Fruit fly (Drosophila melanogaster): ENCODE data around the gene CG13994.
A peak's percentile ranks its signal among the peaks of the same experiment; 100 is the strongest.

Gene CG13994

dm6 chr2L:6035155-6035554 is 27.6 kb upstream of the CG13994 start:
- no peak for TF ChIP-seq pros (GFP tag; optimal IDR thresholded peaks at IDR 0.05)

dm6 chr2L:6036710-6037109 is 26.1 kb upstream of the CG13994 start, which contains the start of gene mtm:
Gene mtm (minus strand): TSS chr2L:6037015.
- TF ChIP-seq Optix (GFP tag; IDR thresholded peaks at IDR 0.05) (no peak), Dref (GFP tag; IDR thresholded peaks at IDR 0.05) (no peak), lbe (GFP tag; optimal IDR thresholded peaks at IDR 0.05) (no peak), CG8359 (GFP tag; optimal IDR thresholded peaks at IDR 0.05; ENCODE audit: borderline replicate concordance) (no peak), CG2120 (GFP tag; optimal IDR thresholded peaks at IDR 0.05) (no peak), Dad (GFP tag; optimal IDR thresholded peaks at IDR 0.05) (no peak), H15 (GFP tag; IDR thresholded peaks at IDR 0.05) (no peak), CG17829 (tag; optimal IDR thresholded peaks at IDR 0.05) (no peak), CG6813 (GFP tag; optimal IDR thresholded peaks at IDR 0.05) (no peak), gcm (GFP tag; optimal IDR thresholded peaks at IDR 0.05) (no peak), CG1233 (GFP tag; optimal IDR thresholded peaks at IDR 0.05) (no peak), CG3065 (GFP tag; optimal IDR thresholded peaks at IDR 0.05) (no peak), Rx (GFP tag; IDR thresholded peaks at IDR 0.05) (no peak), Elba2 (GFP tag; optimal IDR thresholded peaks at IDR 0.05) (peak; percentile 45), CG17186 (GFP tag; optimal IDR thresholded peaks at IDR 0.05) (no peak), oc (tag; optimal IDR thresholded peaks at IDR 0.05) (no peak), Gsc (GFP tag; IDR thresholded peaks at IDR 0.05) (no peak), CG5245 (GFP tag; optimal IDR thresholded peaks at IDR 0.05) (no peak), Dbx (GFP tag; IDR thresholded peaks at IDR 0.05) (no peak), her (GFP tag; optimal IDR thresholded peaks at IDR 0.05) (no peak), ato (GFP tag; IDR thresholded peaks at IDR 0.05; ENCODE audit: partially characterized antibody) (no peak), insv (GFP tag; optimal IDR thresholded peaks at IDR 0.05) (no peak), CG12744 (GFP tag; optimal IDR thresholded peaks at IDR 0.05) (no peak), CG3726 (GFP tag; IDR thresholded peaks at IDR 0.05) (no peak), trem (tag; optimal IDR thresholded peaks at IDR 0.05) (peak; percentile 99), CG12391 (tag; optimal IDR thresholded peaks at IDR 0.05) (no peak), Fer2 (tag; optimal IDR thresholded peaks at IDR 0.05) (no peak), kah (GFP tag; optimal IDR thresholded peaks at IDR 0.05) (peak; percentile 35), CG11085 (GFP tag; IDR thresholded peaks at IDR 0.05) (no peak), zen (tag; optimal IDR thresholded peaks at IDR 0.05) (no peak), BtbVII (GFP tag; optimal IDR thresholded peaks at IDR 0.05) (no peak), amos (GFP tag; IDR thresholded peaks at IDR 0.05; ENCODE audit: partially characterized antibody) (peak; percentile 18; the same call in 1 of the 2 replicates), bigmax (GFP tag; optimal IDR thresholded peaks at IDR 0.05) (no peak), CG13775 (GFP tag; optimal IDR thresholded peaks at IDR 0.05) (no peak), rib (GFP tag; IDR thresholded peaks at IDR 0.05) (no peak), ac (GFP tag; optimal IDR thresholded peaks at IDR 0.05) (no peak), Dp (GFP tag; optimal IDR thresholded peaks at IDR 0.05) (peak; percentile 87), CG10565 (GFP tag; optimal IDR thresholded peaks at IDR 0.05) (no peak), nerfin-2 (GFP tag; IDR thresholded peaks at IDR 0.05; ENCODE audit: partially characterized antibody) (no peak), Dek (tag; optimal IDR thresholded peaks at IDR 0.05) (no peak), kay (GFP tag; optimal IDR thresholded peaks at IDR 0.05) (no peak), CG10267 (tag; optimal IDR thresholded peaks at IDR 0.05) (peak; percentile 4), Mrtf (GFP tag; IDR thresholded peaks at IDR 0.05) (no peak), pzg (GFP tag; optimal IDR thresholded peaks at IDR 0.05) (peak; percentile 53), Awh (GFP tag; IDR thresholded peaks at IDR 0.05) (no peak), CG13287 (GFP tag; IDR thresholded peaks at IDR 0.05; ENCODE audit: partially characterized antibody) (no peak; the same call in 1 of the 2 replicates), CG10979 (tag; optimal IDR thresholded peaks at IDR 0.05) (no peak), MESR4 (GFP tag; optimal IDR thresholded peaks at IDR 0.05) (peak; percentile 74)

Measured in whole organism, embryonic.